Worm (Caenorhabditis elegans): Measurements from ENCODE around the gene F11D5.6.

ce11 chrX:3315891-3316657 is 10.0 kb downstream of the F11D5.6 start:
- TF ChIP-seq T22C8.4 (GFP tag; IDR thresholded peaks at IDR 0.05) = no peak
- TF ChIP-seq cog-1 (tag; optimal IDR thresholded peaks at IDR 0.05) = no peak
- no peak for TF ChIP-seq tab-1 (GFP tag; IDR thresholded peaks at IDR 0.05)
- TF ChIP-seq ztf-29 (GFP tag; IDR thresholded peaks at IDR 0.05) = no peak
- no peak for TF ChIP-seq klf-2 (GFP tag; conservative IDR thresholded peaks at IDR 0.05)
- TF ChIP-seq med-1 (GFP tag; optimal IDR thresholded peaks at IDR 0.05; ENCODE audit: insufficient read depth) = no peak
- TF ChIP-seq flt-1 (GFP tag; IDR thresholded peaks at IDR 0.05) = no peak
- no peak for TF ChIP-seq ztf-23 (GFP tag; IDR thresholded peaks at IDR 0.05)

Measured in whole organism, midembryonic.